Fruit fly (Drosophila melanogaster) whole organism, wandering third instar larva: ENCODE data around the gene CG13999.

Experiments
- Abd-B ChIP-seq: fragments of >200 bp; optimal IDR thresholded peaks from 2 replicates; lab custom pipeline; 2017; ENCODE audit warnings: missing biosample characterization, missing genetic modification characterization
- CG32264 ChIP-seq: fragments of 200-800 bp; sonication (Bioruptor generic); optimal IDR thresholded peaks from 2 replicates; lab custom pipeline; 2016; ENCODE audit warnings: missing biosample characterization, missing genetic modification characterization
- CG9705 ChIP-seq: fragments of 200-800 bp; sonication (Bioruptor generic); optimal IDR thresholded peaks from 2 replicates; lab custom pipeline; 2018; ENCODE audit warnings: missing biosample characterization, mild to moderate bottlenecking, missing genetic modification characterization
- CrebA ChIP-seq: fragments of 200-800 bp; sonication (Bioruptor generic); optimal IDR thresholded peaks from 2 replicates; lab custom pipeline; 2016; ENCODE audit warnings: missing biosample characterization, mild to moderate bottlenecking, missing genetic modification characterization, borderline replicate concordance
- Dfd ChIP-seq: fragments of >200 bp; optimal IDR thresholded peaks from 2 replicates; lab custom pipeline; 2017; ENCODE audit warnings: missing biosample characterization, missing genetic modification characterization
- Dif ChIP-seq: fragments of 200-275, 200-300 bp; sonication (Bioruptor generic); optimal IDR thresholded peaks from 2 replicates; lab custom pipeline; 2018; ENCODE audit warnings: missing biosample characterization, missing genetic modification characterization; ENCODE audit not compliant: partially characterized antibody
- GATAd ChIP-seq: sonication (Bioruptor generic); optimal IDR thresholded peaks from 2 replicates; lab custom pipeline; 2016; ENCODE audit warnings: missing biosample characterization, missing genetic modification characterization
- HLH106 ChIP-seq: fragments of 200-800 bp; optimal IDR thresholded peaks from 3 replicates; lab custom pipeline; 2019; ENCODE audit warnings: missing biosample characterization, mild to moderate bottlenecking, missing genetic modification characterization, moderate library complexity
- Hnf4 ChIP-seq: fragments of 200-800 bp; sonication (Bioruptor generic); optimal IDR thresholded peaks from 2 replicates; lab custom pipeline; 2016; ENCODE audit warnings: missing biosample characterization, mild to moderate bottlenecking, missing genetic modification characterization
- Hr78 ChIP-seq: fragments of >200 bp; optimal IDR thresholded peaks from 2 replicates; lab custom pipeline; 2017; ENCODE audit warnings: missing biosample characterization, missing genetic modification characterization
- Hr83 ChIP-seq: fragments of 200-300 bp; sonication (Bioruptor generic); optimal IDR thresholded peaks from 2 replicates; lab custom pipeline; 2016; ENCODE audit warnings: missing biosample characterization, mild to moderate bottlenecking, missing genetic modification characterization, moderate library complexity; ENCODE audit not compliant: poor library complexity, severe bottlenecking
- Jra ChIP-seq: sonication (Bioruptor generic); optimal IDR thresholded peaks from 2 replicates; lab custom pipeline; 2016; ENCODE audit warnings: missing biosample characterization, missing genetic modification characterization
- Mio ChIP-seq: sonication (Bioruptor generic); optimal IDR thresholded peaks from 2 replicates; lab custom pipeline; 2016; ENCODE audit warnings: missing biosample characterization, missing genetic modification characterization
- Myc ChIP-seq: fragments of >200 bp; optimal IDR thresholded peaks from 2 replicates; lab custom pipeline; 2017
- N ChIP-seq: fragments of >200 bp; optimal IDR thresholded peaks from 2 replicates; lab custom pipeline; 2018; ENCODE audit warnings: missing biosample characterization, missing external identifiers, missing genetic modification characterization
- OdsH ChIP-seq: fragments of 200-800 bp; sonication (Bioruptor generic); optimal IDR thresholded peaks from 2 replicates; lab custom pipeline; 2016; ENCODE audit warnings: missing biosample characterization, mild to moderate bottlenecking, missing genetic modification characterization
- Rel ChIP-seq, 2 experiments: fragments of 200-800 bp; sonication (Bioruptor generic) in 1 of 2; optimal IDR thresholded peaks; 2 replicates in 1 of 2; 3 replicates in 1 of 2; lab custom pipeline; 2016 to 2019; ENCODE audit warnings: mild to moderate bottlenecking in 2 of 2, missing biosample characterization in 2 of 2, missing genetic modification characterization in 2 of 2, moderate library complexity in 1 of 2
- Sp1 ChIP-seq: fragments of 200-800 bp; sonication (Bioruptor generic); optimal IDR thresholded peaks from 3 replicates; lab custom pipeline; 2019; ENCODE audit warnings: missing biosample characterization, mild to moderate bottlenecking, missing genetic modification characterization, moderate library complexity
- Vsx2 ChIP-seq: fragments of 200-300, 225-300 bp; sonication (Bioruptor generic); optimal IDR thresholded peaks from 2 replicates; lab custom pipeline; 2018; ENCODE audit warnings: missing biosample characterization, missing genetic modification characterization; ENCODE audit not compliant: partially characterized antibody
- br ChIP-seq: fragments of 200-800 bp; sonication (Bioruptor generic); optimal IDR thresholded peaks from 2 replicates; lab custom pipeline; 2016; ENCODE audit warnings: missing biosample characterization, missing genetic modification characterization
- brk ChIP-seq: fragments of 200-800 bp; sonication (Bioruptor generic); optimal IDR thresholded peaks from 2 replicates; lab custom pipeline; 2016; ENCODE audit warnings: missing biosample characterization, mild to moderate bottlenecking, missing genetic modification characterization
- dl ChIP-seq, 2 experiments: fragments of 175-275, 200-275 bp in 1 of 2; fragments of 200-275 bp in 1 of 2; sonication (Bioruptor generic); optimal IDR thresholded peaks; lab custom pipeline; 2018; ENCODE audit warnings: mild to moderate bottlenecking in 2 of 2, missing biosample characterization in 2 of 2, missing genetic modification characterization in 2 of 2, moderate library complexity in 2 of 2; ENCODE audit not compliant: partially characterized antibody in 2 of 2, insufficient read depth in 1 of 2
- dmrt93B ChIP-seq: fragments of 200-800 bp; sonication (Bioruptor generic); optimal IDR thresholded peaks from 2 replicates; lab custom pipeline; 2018; ENCODE audit warnings: missing biosample characterization, mild to moderate bottlenecking, missing genetic modification characterization
- dsf ChIP-seq: sonication (Bioruptor generic); optimal IDR thresholded peaks from 2 replicates; lab custom pipeline; 2016; ENCODE audit warnings: missing biosample characterization, missing genetic modification characterization, borderline replicate concordance
- ey ChIP-seq: fragments of 200-800 bp; sonication (Bioruptor generic); optimal IDR thresholded peaks from 2 replicates; lab custom pipeline; 2016; ENCODE audit warnings: missing biosample characterization, missing genetic modification characterization
- foxo ChIP-seq, 2 experiments: fragments of 200-800 bp; sonication (Bioruptor generic); optimal IDR thresholded peaks; 2 replicates in 1 of 2; 3 replicates in 1 of 2; lab custom pipeline; 2016 to 2017; ENCODE audit warnings: missing biosample characterization in 2 of 2, missing genetic modification characterization in 2 of 2
- fru ChIP-seq: fragments of 200-800 bp; sonication (Bioruptor generic); optimal IDR thresholded peaks from 3 replicates; lab custom pipeline; 2016; ENCODE audit warnings: missing biosample characterization, mild to moderate bottlenecking, missing genetic modification characterization
- h ChIP-seq: fragments of 200-800 bp; sonication (Bioruptor generic); optimal IDR thresholded peaks from 3 replicates; lab custom pipeline; 2016; ENCODE audit warnings: missing biosample characterization, mild to moderate bottlenecking, missing genetic modification characterization
- jim ChIP-seq: fragments of 175-275, 200-325 bp; sonication (Bioruptor generic); optimal IDR thresholded peaks from 2 replicates; lab custom pipeline; 2016; ENCODE audit warnings: missing biosample characterization, mild to moderate bottlenecking, missing genetic modification characterization
- lola ChIP-seq: fragments of >200 bp; optimal IDR thresholded peaks from 2 replicates; lab custom pipeline; 2017; ENCODE audit warnings: missing biosample characterization, missing genetic modification characterization
- pan ChIP-seq: fragments of >200 bp; optimal IDR thresholded peaks from 2 replicates; lab custom pipeline; 2017
- psq ChIP-seq: fragments of 200-800 bp; sonication (Bioruptor generic); optimal IDR thresholded peaks from 3 replicates; lab custom pipeline; 2017; ENCODE audit warnings: missing biosample characterization, mild to moderate bottlenecking, missing genetic modification characterization, moderate library complexity
- rgr ChIP-seq: fragments of 200-800 bp; sonication (Bioruptor generic); optimal IDR thresholded peaks from 3 replicates; lab custom pipeline; 2016; ENCODE audit warnings: missing biosample characterization, mild to moderate bottlenecking, missing genetic modification characterization
- sage ChIP-seq: fragments of 200-800 bp; sonication (Bioruptor generic); optimal IDR thresholded peaks from 2 replicates; lab custom pipeline; 2016; ENCODE audit warnings: missing biosample characterization, mild to moderate bottlenecking, missing genetic modification characterization
- sv ChIP-seq: fragments of 200-800 bp; sonication (Bioruptor generic); optimal IDR thresholded peaks from 3 replicates; lab custom pipeline; 2016; ENCODE audit warnings: missing biosample characterization, missing genetic modification characterization
- tai ChIP-seq: sonication (Bioruptor generic); optimal IDR thresholded peaks from 2 replicates; lab custom pipeline; 2016; ENCODE audit warnings: missing biosample characterization, missing genetic modification characterization
- usp ChIP-seq: fragments of >200 bp; optimal IDR thresholded peaks from 2 replicates; lab custom pipeline; 2017; ENCODE audit warnings: missing biosample characterization, missing genetic modification characterization
- woc ChIP-seq: sonication (Bioruptor generic); optimal IDR thresholded peaks from 2 replicates; lab custom pipeline; 2016; ENCODE audit warnings: missing biosample characterization, mild to moderate bottlenecking, missing genetic modification characterization

CG13999 gene

DNA sequence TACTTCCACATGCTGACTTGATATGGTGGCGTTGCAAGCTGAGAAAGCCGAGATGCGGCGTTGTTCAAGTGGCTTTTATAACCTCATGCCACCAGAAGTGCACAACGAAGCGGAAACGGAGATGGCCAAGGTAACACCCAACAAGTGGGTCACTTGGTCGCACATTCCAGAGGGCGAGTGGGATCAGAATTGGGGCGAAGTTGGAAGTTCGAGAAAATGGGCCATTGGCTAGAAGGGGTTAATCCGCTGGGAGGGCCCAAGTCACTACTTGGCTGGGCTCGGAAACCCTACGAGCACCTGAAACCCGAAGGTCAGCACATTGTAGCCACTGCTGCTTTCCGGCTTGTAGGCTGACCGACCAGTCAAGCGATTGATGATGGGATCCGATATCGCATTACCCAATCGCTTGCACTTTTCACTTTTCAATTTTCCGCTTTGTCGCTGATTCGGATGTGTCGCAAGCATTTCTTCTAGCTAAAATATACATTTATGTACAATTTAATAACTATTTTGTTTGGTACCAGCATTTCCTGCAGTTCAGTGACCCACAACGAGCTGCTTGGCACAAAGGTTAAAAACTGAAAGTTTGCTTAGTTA is 2.4 kb upstream of the CG13999 start, which contains the start of gene Vm26Ac:
Vm26Ac (minus strand) TSS at position 51 of the 597 bp plus-strand sequence.
- TF ChIP-seq Sp1 (GFP tag; lab: Kevin White, UChicago), result no peak
- TF ChIP-seq Hnf4, result no peak
- TF ChIP-seq OdsH, result no peak
- TF ChIP-seq dsf, result no peak
- TF ChIP-seq tai (GFP tag; lab: Kevin White, UChicago), result no peak
- no peak for TF ChIP-seq br
- no peak for TF ChIP-seq Dif (GFP tag; lab: Kevin White, UChicago)
- TF ChIP-seq Hr78 (GFP tag; lab: Kevin White, UChicago), result no peak

dm6 chr2L:5956706-5957105 is 440 bp upstream of the CG13999 start, which contains the start of the genes CG13998 and Vm26Ab:
Gene CG13998 (minus strand): TSS chr2L:5956819.
Gene Vm26Ab (plus strand): TSS chr2L:5957004.
- TF ChIP-seq pan (no peak), dsf (no peak), N (GFP tag; lab: Kevin White, UChicago) (no peak), Hr78 (GFP tag; lab: Kevin White, UChicago) (no peak), h (GFP tag; lab: Kevin White, UChicago) (no peak), GATAd (GFP tag; lab: Kevin White, UChicago) (no peak), sv (GFP tag; lab: Kevin White, UChicago) (no peak), usp (no peak), OdsH (no peak), br (no peak)

dm6 chr2L:5948775-5949526 is 7.3 kb downstream of the CG13999 start, which contains the start of gene CG9044:
Gene CG9044 (plus strand): TSS chr2L:5949450.
- TF ChIP-seq Sp1 (GFP tag; lab: Kevin White, UChicago) (no peak), fru (GFP tag; lab: Kevin White, UChicago) (no peak), pan (no peak), psq (GFP tag; lab: Kevin White, UChicago) (peak; percentile 54), dmrt93B (GFP tag; lab: Kevin White, UChicago) (no peak), CrebA (GFP tag; lab: Kevin White, UChicago) (no peak), CG32264 (GFP tag; lab: Kevin White, UChicago) (no peak), Jra (GFP tag; lab: Kevin White, UChicago) (peak; percentile 49), br (no peak), Hr83 (GFP tag; lab: Kevin White, UChicago) (peak; percentile 38), brk (GFP tag; lab: Kevin White, UChicago) (no peak), h (GFP tag; lab: Kevin White, UChicago) (peak; percentile 77), woc (peak; percentile 92), CG9705 (GFP tag; lab: Kevin White, UChicago) (peak; percentile 35), GATAd (GFP tag; lab: Kevin White, UChicago) (peak; percentile 35), Dif (GFP tag; lab: Kevin White, UChicago) (no peak), sv (GFP tag; lab: Kevin White, UChicago) (no peak), dsf (peak; percentile 76), Myc (lab: Kevin White, UChicago) (no peak), Abd-B (GFP tag; lab: Kevin White, UChicago) (no peak), HLH106 (tag; lab: Kevin White, UChicago) (peak; percentile 71), Dfd (GFP tag; lab: Kevin White, UChicago) (no peak), dl (GFP tag; optimal IDR thresholded peaks at IDR 0.05; lab: Kevin White, UChicago; ENCODE audit: insufficient read depth in 1 of 2, partially characterized antibody in 2 of 2) (no peak), ey (GFP tag; lab: Kevin White, UChicago) (peak; percentile 70), OdsH (peak; percentile 32), N (GFP tag; lab: Kevin White, UChicago) (no peak), Hr78 (GFP tag; lab: Kevin White, UChicago) (no peak), Vsx2 (GFP tag; lab: Kevin White, UChicago) (no peak), jim (no peak), rgr (GFP tag; lab: Kevin White, UChicago) (no peak), sage (GFP tag; lab: Kevin White, UChicago) (no peak), foxo (GFP tag; optimal IDR thresholded peaks at IDR 0.05; lab: Kevin White, UChicago) (no peak), Hnf4 (no peak), usp (no peak), tai (GFP tag; lab: Kevin White, UChicago) (no peak), Mio (GFP tag; lab: Kevin White, UChicago) (no peak), Rel (GFP tag; optimal IDR thresholded peaks at IDR 0.05; lab: Kevin White, UChicago) (no peak), Rel (tag; optimal IDR thresholded peaks at IDR 0.05; lab: Kevin White, UChicago) (no peak), lola (no peak)
